Fruit fly (Drosophila melanogaster): ENCODE measurements around the gene ro.
A peak's percentile ranks its signal among the peaks of the same experiment; 100 is the strongest.

ro gene

dm6 chr3R:26859228-26859627 lies 21.7 kb downstream of the ro start (continued):
- TF ChIP-seq Ets97D (GFP tag; optimal IDR thresholded peaks at IDR 0.05) (no peak), Mad (GFP tag; optimal IDR thresholded peaks at IDR 0.05) (no peak), caup (GFP tag; optimal IDR thresholded peaks at IDR 0.05; ENCODE audit: severe bottlenecking) (peak; percentile 38), CG11560 (tag; IDR thresholded peaks at IDR 0.05) (no peak), CG3847 (GFP tag; IDR thresholded peaks at IDR 0.05) (no peak), hkb (optimal IDR thresholded peaks at IDR 0.05) (no peak), hkb (GFP tag; IDR thresholded peaks at IDR 0.05) (peak; percentile 89), shn (GFP tag; optimal IDR thresholded peaks at IDR 0.05) (no peak), wor (GFP tag; IDR thresholded peaks at IDR 0.05) (no peak), CG3065 (GFP tag; optimal IDR thresholded peaks at IDR 0.05) (no peak), CG3163 (GFP tag; optimal IDR thresholded peaks at IDR 0.05) (no peak), gem (tag; optimal IDR thresholded peaks at IDR 0.05) (peak; percentile 54), Hr3 (GFP tag; optimal IDR thresholded peaks at IDR 0.05) (no peak), CG1233 (GFP tag; optimal IDR thresholded peaks at IDR 0.05) (no peak), CG10209 (GFP tag; optimal IDR thresholded peaks at IDR 0.05) (peak; percentile 7), fd3F (GFP tag; optimal IDR thresholded peaks at IDR 0.05) (no peak), sima (GFP tag; optimal IDR thresholded peaks at IDR 0.05) (no peak), CG12219 (GFP tag; optimal IDR thresholded peaks at IDR 0.05) (no peak), ranshi (GFP tag; IDR thresholded peaks at IDR 0.05) (peak; percentile 82), ems (GFP tag; optimal IDR thresholded peaks at IDR 0.05) (no peak), ab (GFP tag; optimal IDR thresholded peaks at IDR 0.05) (no peak), CG2199 (GFP tag; IDR thresholded peaks at IDR 0.05) (no peak), CG8765 (GFP tag; IDR thresholded peaks at IDR 0.05) (no peak), Camta (GFP tag; optimal IDR thresholded peaks at IDR 0.05) (peak; percentile 84), dpn (GFP tag; optimal IDR thresholded peaks at IDR 0.05) (peak in 1 of 2 experiments; percentile 70), Taf1 (GFP tag; IDR thresholded peaks at IDR 0.05) (peak; percentile 45), CG17568 (GFP tag; optimal IDR thresholded peaks at IDR 0.05) (no peak), CG9932 (GFP tag; IDR thresholded peaks at IDR 0.05) (no peak), CG3995 (GFP tag; optimal IDR thresholded peaks at IDR 0.05) (no peak), inv (GFP tag; IDR thresholded peaks at IDR 0.05; ENCODE audit: partially characterized antibody) (no peak), unpg (GFP tag; optimal IDR thresholded peaks at IDR 0.05) (peak; percentile 38), CG2678 (tag; optimal IDR thresholded peaks at IDR 0.05) (peak; percentile 48), CG15601 (tag; optimal IDR thresholded peaks at IDR 0.05) (no peak), vnd (GFP tag; IDR thresholded peaks at IDR 0.05; ENCODE audit: partially characterized antibody) (no peak), tx (GFP tag; optimal IDR thresholded peaks at IDR 0.05) (no peak), slou (GFP tag; optimal IDR thresholded peaks at IDR 0.05) (no peak), peb (GFP tag; IDR thresholded peaks at IDR 0.05) (peak; percentile 28; the same call in 1 of the 2 replicates), D19B (GFP tag; optimal IDR thresholded peaks at IDR 0.05) (no peak), schlank (tag; optimal IDR thresholded peaks at IDR 0.05) (no peak), Pdp1 (GFP tag; optimal IDR thresholded peaks at IDR 0.05) (peak in 1 of 2 experiments; percentile 66), gfzf (GFP tag; optimal IDR thresholded peaks at IDR 0.05) (no peak), otp (GFP tag; IDR thresholded peaks at IDR 0.05) (0 out of 3 replicates have a peak, but pooled peaks have one; percentile 27), CG12155 (GFP tag; optimal IDR thresholded peaks at IDR 0.05) (no peak), danr (GFP tag; IDR thresholded peaks at IDR 0.05) (no peak), CG16863 (GFP tag; optimal IDR thresholded peaks at IDR 0.05) (no peak), pita (GFP tag; optimal IDR thresholded peaks at IDR 0.05) (no peak), Dfd (GFP tag; optimal IDR thresholded peaks at IDR 0.05) (no peak), luna (GFP tag; optimal IDR thresholded peaks at IDR 0.05) (no peak), Awh (GFP tag; IDR thresholded peaks at IDR 0.05) (peak; percentile 82), lmd (GFP tag; IDR thresholded peaks at IDR 0.05) (0 out of 2 replicates have a peak, but pooled peaks have one; percentile 23), PHDP (tag; optimal IDR thresholded peaks at IDR 0.05) (peak; percentile 27), gcm (GFP tag; optimal IDR thresholded peaks at IDR 0.05) (no peak)

Measured in whole organism, embryonic.